Fruit fly (Drosophila melanogaster): ENCODE results near the gene GABA-B-R1.

The GABA-B-R1 gene

dm6 chr2L:15066141-15066540 is 50.0 kb downstream of the GABA-B-R1 start (continued):
- TF ChIP-seq CG6254 (GFP tag; optimal IDR thresholded peaks at IDR 0.05) (no peak), Doc2 (GFP tag; IDR thresholded peaks at IDR 0.05) (no peak), CG30431 (GFP tag; optimal IDR thresholded peaks at IDR 0.05) (no peak), CG10274 (GFP tag; optimal IDR thresholded peaks at IDR 0.05) (no peak), sna (GFP tag; IDR thresholded peaks at IDR 0.05; ENCODE audit: partially characterized antibody) (no peak), CG9437 (GFP tag; optimal IDR thresholded peaks at IDR 0.05) (peak; percentile 13), CG9609 (GFP tag; optimal IDR thresholded peaks at IDR 0.05) (no peak), CG6791 (GFP tag; IDR thresholded peaks at IDR 0.05; ENCODE audit: partially characterized antibody) (no peak), CG9932 (GFP tag; IDR thresholded peaks at IDR 0.05) (peak; percentile 15; the same call in 1 of the 2 replicates), Rx (GFP tag; IDR thresholded peaks at IDR 0.05) (no peak), Poxn (GFP tag; IDR thresholded peaks at IDR 0.05) (no peak), CG4617 (GFP tag; optimal IDR thresholded peaks at IDR 0.05; ENCODE audit: borderline replicate concordance) (no peak), sd (tag; optimal IDR thresholded peaks at IDR 0.05) (no peak), CG15514 (GFP tag; optimal IDR thresholded peaks at IDR 0.05) (no peak), az2 (GFP tag; optimal IDR thresholded peaks at IDR 0.05) (no peak), grau (tag; optimal IDR thresholded peaks at IDR 0.05) (peak; percentile 52), pnt (GFP tag; optimal IDR thresholded peaks at IDR 0.05) (no peak), CG10979 (tag; optimal IDR thresholded peaks at IDR 0.05) (no peak), CG8924 (tag; optimal IDR thresholded peaks at IDR 0.05) (peak; percentile 1), nom (GFP tag; optimal IDR thresholded peaks at IDR 0.05) (no peak), CG7786 (GFP tag; optimal IDR thresholded peaks at IDR 0.05) (no peak), Sox100B (GFP tag; optimal IDR thresholded peaks at IDR 0.05) (peak; percentile 19), gem (tag; optimal IDR thresholded peaks at IDR 0.05) (peak; percentile 61), Asciz (GFP tag; optimal IDR thresholded peaks at IDR 0.05) (no peak), unpg (GFP tag; optimal IDR thresholded peaks at IDR 0.05) (peak; percentile 14), Opbp (GFP tag; IDR thresholded peaks at IDR 0.05; ENCODE audit: partially characterized antibody) (no peak), CG10321 (GFP tag; IDR thresholded peaks at IDR 0.05) (no peak), tap (tag; optimal IDR thresholded peaks at IDR 0.05) (no peak), Sin3A (optimal IDR thresholded peaks at IDR 0.05) (no peak), CG30403 (GFP tag; optimal IDR thresholded peaks at IDR 0.05) (peak; percentile 50), row (GFP tag; IDR thresholded peaks at IDR 0.05) (peak; percentile 23; the same call in 1 of the 3 replicates), phol (tag; optimal IDR thresholded peaks at IDR 0.05) (no peak), bsh (GFP tag; optimal IDR thresholded peaks at IDR 0.05) (peak in 1 of 2 experiments; percentile 1), nmo (GFP tag; optimal IDR thresholded peaks at IDR 0.05) (peak; percentile 5), D (optimal IDR thresholded peaks at IDR 0.05) (no peak), D (GFP tag; optimal IDR thresholded peaks at IDR 0.05) (no peak), CoRest (tag; optimal IDR thresholded peaks at IDR 0.05) (peak; percentile 30), Ssrp (tag; optimal IDR thresholded peaks at IDR 0.05) (peak; percentile 42), CG1024 (GFP tag; IDR thresholded peaks at IDR 0.05) (no peak), Hr51 (GFP tag; optimal IDR thresholded peaks at IDR 0.05) (peak in 1 of 2 experiments; percentile 50), CG2120 (GFP tag; optimal IDR thresholded peaks at IDR 0.05) (peak; percentile 17), dati (GFP tag; IDR thresholded peaks at IDR 0.05) (no peak), CG3838 (GFP tag; optimal IDR thresholded peaks at IDR 0.05) (no peak), ewg (GFP tag; optimal IDR thresholded peaks at IDR 0.05) (no peak), bcd (GFP tag; optimal IDR thresholded peaks at IDR 0.05) (no peak), tin (GFP tag; optimal IDR thresholded peaks at IDR 0.05) (no peak), Sry-δ (GFP tag; optimal IDR thresholded peaks at IDR 0.05) (no peak), CG14710 (tag; optimal IDR thresholded peaks at IDR 0.05) (no peak), Aef1 (GFP tag; IDR thresholded peaks at IDR 0.05) (no peak), cg (GFP tag; optimal IDR thresholded peaks at IDR 0.05) (no peak), Tbp (GFP tag; optimal IDR thresholded peaks at IDR 0.05) (no peak)
